Worm (Caenorhabditis elegans): Measurements from ENCODE around the gene nhr-214.

Gene nhr-214

DNA sequence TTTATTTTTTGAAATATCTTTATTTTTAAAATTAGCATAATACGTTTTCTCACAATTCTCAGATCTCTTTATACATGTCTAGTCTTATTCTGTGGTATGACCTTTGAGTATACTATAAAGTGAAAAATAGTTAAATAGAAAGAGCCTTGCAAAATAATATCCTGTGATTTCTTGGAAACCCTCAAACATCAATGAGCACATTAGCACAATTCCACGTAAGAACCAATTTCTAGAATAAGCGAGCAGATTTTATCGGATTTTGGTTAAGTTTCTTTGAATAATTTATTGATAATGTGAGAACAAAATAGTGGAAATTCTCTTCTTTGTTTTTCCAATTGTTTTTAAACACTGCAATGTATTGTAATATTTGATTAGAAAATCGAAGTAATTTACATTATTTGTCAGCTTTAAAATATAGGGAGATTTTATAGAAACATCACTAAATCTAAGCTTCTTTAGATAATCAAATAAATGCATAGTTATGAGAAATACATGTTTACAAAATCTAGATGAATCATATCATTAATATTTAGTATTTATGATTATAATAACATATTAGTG is 32.8 kb downstream of the nhr-214 start:
- no peak for TF ChIP-seq ama-1 (optimal IDR thresholded peaks at IDR 0.05)
- TF ChIP-seq lsy-2 (tag; optimal IDR thresholded peaks at IDR 0.05): peak in 1 of 2 experiments; percentile 33
- TF ChIP-seq nhr-237 (tag; optimal IDR thresholded peaks at IDR 0.05): no peak
- TF ChIP-seq unc-39 (tag; optimal IDR thresholded peaks at IDR 0.05): no peak
- peak; percentile 11 for TF ChIP-seq crh-2 (tag; optimal IDR thresholded peaks at IDR 0.05)
- no peak for TF ChIP-seq mdl-1 (tag; optimal IDR thresholded peaks at IDR 0.05)
- no peak for TF ChIP-seq sma-3 (GFP tag; optimal IDR thresholded peaks at IDR 0.05)
- TF ChIP-seq snpc-4 (tag; optimal IDR thresholded peaks at IDR 0.05): no peak
- no peak for TF ChIP-seq nhr-11 (tag; optimal IDR thresholded peaks at IDR 0.05)
- no peak for TF ChIP-seq nhr-6 (tag; optimal IDR thresholded peaks at IDR 0.05)
- no peak for TF ChIP-seq ztf-4 (tag; optimal IDR thresholded peaks at IDR 0.05)
- TF ChIP-seq mab-5 (tag; optimal IDR thresholded peaks at IDR 0.05): no peak
- TF ChIP-seq sma-9 (GFP tag; optimal IDR thresholded peaks at IDR 0.05): no peak
- no peak for TF ChIP-seq sma-9 (tag; optimal IDR thresholded peaks at IDR 0.05)
- no peak for TF ChIP-seq nhr-23 (tag; optimal IDR thresholded peaks at IDR 0.05)

ce11 chrX:12667804-12668511 is 33.9 kb downstream of the nhr-214 start, which contains the start of gene nhr-17:
nhr-17 (minus strand) TSS chrX:12667854.
- peak; percentile 25 for TF ChIP-seq nhr-25 (tag; optimal IDR thresholded peaks at IDR 0.05)
- TF ChIP-seq unc-39 (tag; optimal IDR thresholded peaks at IDR 0.05): no peak
- no peak for TF ChIP-seq lin-13 (GFP tag; optimal IDR thresholded peaks at IDR 0.05)
- peak; percentile 58 for TF ChIP-seq crh-2 (tag; optimal IDR thresholded peaks at IDR 0.05)
- TF ChIP-seq skn-1 (tag; optimal IDR thresholded peaks at IDR 0.05): no peak
- TF ChIP-seq nhr-129 (tag; optimal IDR thresholded peaks at IDR 0.05): peak; percentile 37
- TF ChIP-seq fos-1 (tag; optimal IDR thresholded peaks at IDR 0.05): peak; percentile 11
- peak; percentile 30 for TF ChIP-seq sma-3 (GFP tag; optimal IDR thresholded peaks at IDR 0.05)
- peak; percentile 22 for TF ChIP-seq gmeb-1 (tag; optimal IDR thresholded peaks at IDR 0.05)
- no peak for TF ChIP-seq ztf-11 (tag; optimal IDR thresholded peaks at IDR 0.05)
- peak; percentile 40 for TF ChIP-seq ztf-4 (tag; optimal IDR thresholded peaks at IDR 0.05)
- TF ChIP-seq lsy-2 (tag; optimal IDR thresholded peaks at IDR 0.05): peak in 1 of 2 experiments; percentile 47
- TF ChIP-seq aly-2 (tag; optimal IDR thresholded peaks at IDR 0.05): no peak
- TF ChIP-seq C34F6.9 (tag; optimal IDR thresholded peaks at IDR 0.05): peak; percentile 29

ce11 chrX:12665799-12666198 is 36.1 kb downstream of the nhr-214 start:
- TF ChIP-seq ceh-82 (tag; optimal IDR thresholded peaks at IDR 0.05): no peak
- no peak for TF ChIP-seq sma-3 (GFP tag; optimal IDR thresholded peaks at IDR 0.05)
- peak; percentile 33 for TF ChIP-seq nhr-129 (tag; optimal IDR thresholded peaks at IDR 0.05)
- TF ChIP-seq ama-1 (optimal IDR thresholded peaks at IDR 0.05): peak; percentile 37

- no peak for TF ChIP-seq ztf-1 (GFP tag; conservative IDR thresholded peaks at IDR 0.05)
- peak; percentile 81 for TF ChIP-seq F13H6.1 (tag; optimal IDR thresholded peaks at IDR 0.05)
- TF ChIP-seq nhr-11 (tag; optimal IDR thresholded peaks at IDR 0.05): peak; percentile 10
- no peak for TF ChIP-seq ztf-4 (tag; optimal IDR thresholded peaks at IDR 0.05)
- TF ChIP-seq unc-39 (tag; optimal IDR thresholded peaks at IDR 0.05): no peak
- peak; percentile 73 for TF ChIP-seq nhr-21 (tag; optimal IDR thresholded peaks at IDR 0.05)
- no peak for TF ChIP-seq elt-1 (tag; optimal IDR thresholded peaks at IDR 0.05)
- TF ChIP-seq fos-1 (tag; optimal IDR thresholded peaks at IDR 0.05): peak; percentile 72
- TF ChIP-seq R02D3.7 (tag; optimal IDR thresholded peaks at IDR 0.05): no peak
- peak; percentile 50 for TF ChIP-seq snpc-4 (tag; optimal IDR thresholded peaks at IDR 0.05)
- TF ChIP-seq sem-4 (tag; optimal IDR thresholded peaks at IDR 0.05): peak; percentile 40
- no peak for TF ChIP-seq ceh-16 (tag; optimal IDR thresholded peaks at IDR 0.05)
- peak; percentile 74 for TF ChIP-seq ama-1 (optimal IDR thresholded peaks at IDR 0.05)
- no peak for TF ChIP-seq ZK546.5 (tag; optimal IDR thresholded peaks at IDR 0.05)
- no peak for TF ChIP-seq nhr-12 (tag; optimal IDR thresholded peaks at IDR 0.05)
- no peak for TF ChIP-seq peb-1 (tag; optimal IDR thresholded peaks at IDR 0.05)
- TF ChIP-seq nhr-25 (tag; optimal IDR thresholded peaks at IDR 0.05): peak; percentile 4
- no peak for TF ChIP-seq ceh-82 (tag; optimal IDR thresholded peaks at IDR 0.05)
- TF ChIP-seq lin-39 (tag; optimal IDR thresholded peaks at IDR 0.05): no peak
- TF ChIP-seq mbf-1 (tag; optimal IDR thresholded peaks at IDR 0.05): no peak
- TF ChIP-seq skn-1 (tag; optimal IDR thresholded peaks at IDR 0.05): no peak
- peak; percentile 37 for TF ChIP-seq blmp-1 (tag; optimal IDR thresholded peaks at IDR 0.05; ENCODE audit: insufficient read depth)
- no peak for TF ChIP-seq ztf-11 (tag; optimal IDR thresholded peaks at IDR 0.05)
- TF ChIP-seq crh-2 (tag; optimal IDR thresholded peaks at IDR 0.05): peak; percentile 57
- TF ChIP-seq unc-55 (GFP tag; optimal IDR thresholded peaks at IDR 0.05): peak; percentile 63
- peak; percentile 22 for TF ChIP-seq mab-5 (tag; optimal IDR thresholded peaks at IDR 0.05)
- peak; percentile 35 for TF ChIP-seq egl-27 (tag; optimal IDR thresholded peaks at IDR 0.05)
- no peak for TF ChIP-seq elt-3 (tag; optimal IDR thresholded peaks at IDR 0.05)
- TF ChIP-seq sma-9 (GFP tag; optimal IDR thresholded peaks at IDR 0.05): peak; percentile 88
- no peak for TF ChIP-seq sma-9 (tag; optimal IDR thresholded peaks at IDR 0.05)
- no peak for TF ChIP-seq nhr-23 (tag; optimal IDR thresholded peaks at IDR 0.05)
- TF ChIP-seq aly-2 (tag; optimal IDR thresholded peaks at IDR 0.05): no peak
- TF ChIP-seq sma-3 (GFP tag; optimal IDR thresholded peaks at IDR 0.05): peak; percentile 67
- no peak for TF ChIP-seq unc-62 (GFP tag; optimal IDR thresholded peaks at IDR 0.05)
- TF ChIP-seq nhr-6 (tag; optimal IDR thresholded peaks at IDR 0.05): peak; percentile 45
- peak; percentile 60 for TF ChIP-seq lin-11 (tag; optimal IDR thresholded peaks at IDR 0.05)
- TF ChIP-seq nhr-129 (tag; optimal IDR thresholded peaks at IDR 0.05): peak; percentile 88
These were observed 36.8 kb downstream of the nhr-214 start for ce11 chrX:12664987-12665451.
